Fruit fly (Drosophila melanogaster): ENCODE results near the gene Gbeta5.

dm6 chrX:8116813-8117212 is 35.3 kb downstream of the Gbeta5 start, which contains the start of gene CG1575:
- TF ChIP-seq CTCF (GFP tag; optimal IDR thresholded peaks at IDR 0.05) (no peak), B-H2 (GFP tag; optimal IDR thresholded peaks at IDR 0.05) (no peak), CG32532 (GFP tag; IDR thresholded peaks at IDR 0.05) (no peak), lmd (GFP tag; IDR thresholded peaks at IDR 0.05) (no peak), al (GFP tag; IDR thresholded peaks at IDR 0.05) (no peak), pnt (GFP tag; optimal IDR thresholded peaks at IDR 0.05) (no peak), disco-r (GFP tag; optimal IDR thresholded peaks at IDR 0.05) (no peak), CG6254 (GFP tag; optimal IDR thresholded peaks at IDR 0.05) (no peak), CG10267 (tag; optimal IDR thresholded peaks at IDR 0.05) (no peak), wek (GFP tag; optimal IDR thresholded peaks at IDR 0.05) (no peak), gce (GFP tag; IDR thresholded peaks at IDR 0.05) (no peak), Dfd (GFP tag; optimal IDR thresholded peaks at IDR 0.05) (no peak)

Measured in whole organism, embryonic.